Fruit fly (Drosophila melanogaster): Measurements from ENCODE around the gene CG3558.

The CG3558 gene

dm6 chr2L:3006194-3006593 is 13.5 kb downstream of the CG3558 start:
- TF ChIP-seq pan (optimal IDR thresholded peaks at IDR 0.05) (no peak), EcR (GFP tag; optimal IDR thresholded peaks at IDR 0.05) (no peak), psq (optimal IDR thresholded peaks at IDR 0.05) (no peak), usp (GFP tag; optimal IDR thresholded peaks at IDR 0.05) (no peak), Dll (optimal IDR thresholded peaks at IDR 0.05) (no peak), CG8478 (optimal IDR thresholded peaks at IDR 0.05) (no peak)

- no peak for TF ChIP-seq EcR (GFP tag; optimal IDR thresholded peaks at IDR 0.05)
- no peak for TF ChIP-seq psq (optimal IDR thresholded peaks at IDR 0.05)
- TF ChIP-seq usp (GFP tag; optimal IDR thresholded peaks at IDR 0.05): no peak
- no peak for TF ChIP-seq CG8478 (optimal IDR thresholded peaks at IDR 0.05)
- no peak for TF ChIP-seq pan (optimal IDR thresholded peaks at IDR 0.05)
Observed at dm6 chr2L:3006925-3007426, 14.3 kb downstream of the CG3558 start.

dm6 chr2L:3009438-3009837 is 16.8 kb downstream of the CG3558 start:
- TF ChIP-seq Dll (optimal IDR thresholded peaks at IDR 0.05) (no peak), CG8478 (optimal IDR thresholded peaks at IDR 0.05) (no peak), psq (optimal IDR thresholded peaks at IDR 0.05) (no peak), usp (GFP tag; optimal IDR thresholded peaks at IDR 0.05) (no peak), EcR (GFP tag; optimal IDR thresholded peaks at IDR 0.05) (no peak), pan (optimal IDR thresholded peaks at IDR 0.05) (no peak)

- TF ChIP-seq EcR (GFP tag; optimal IDR thresholded peaks at IDR 0.05) (no peak), psq (optimal IDR thresholded peaks at IDR 0.05) (no peak), CG8478 (optimal IDR thresholded peaks at IDR 0.05) (no peak), pan (optimal IDR thresholded peaks at IDR 0.05) (no peak), usp (GFP tag; optimal IDR thresholded peaks at IDR 0.05) (no peak), Dll (optimal IDR thresholded peaks at IDR 0.05) (no peak)
Observed at dm6 chr2L:3011484-3011883, 18.8 kb downstream of the CG3558 start.

dm6 chr2L:3012780-3013179 is 20.1 kb downstream of the CG3558 start:
- no peak for TF ChIP-seq usp (GFP tag; optimal IDR thresholded peaks at IDR 0.05)
- TF ChIP-seq Dll (optimal IDR thresholded peaks at IDR 0.05): no peak
- no peak for TF ChIP-seq CG8478 (optimal IDR thresholded peaks at IDR 0.05)
- TF ChIP-seq EcR (GFP tag; optimal IDR thresholded peaks at IDR 0.05): no peak
- TF ChIP-seq pan (optimal IDR thresholded peaks at IDR 0.05): no peak
- no peak for TF ChIP-seq psq (optimal IDR thresholded peaks at IDR 0.05)

dm6 chr2L:3018212-3018611 is 25.5 kb downstream of the CG3558 start, which contains the start of the genes CG17224 and CG17264:
TSS of gene CG17224 (minus strand) at chr2L:3018308.
TSS of gene CG17264 (plus strand) at chr2L:3018508.
- TF ChIP-seq psq (optimal IDR thresholded peaks at IDR 0.05): no peak
- TF ChIP-seq CG8478 (optimal IDR thresholded peaks at IDR 0.05): no peak
- TF ChIP-seq EcR (GFP tag; optimal IDR thresholded peaks at IDR 0.05): no peak
- TF ChIP-seq Dll (optimal IDR thresholded peaks at IDR 0.05): no peak
- TF ChIP-seq usp (GFP tag; optimal IDR thresholded peaks at IDR 0.05): no peak
- TF ChIP-seq pan (optimal IDR thresholded peaks at IDR 0.05): no peak

dm6 chr2L:3022986-3023385 is 30.3 kb downstream of the CG3558 start, which contains the start of the genes alpha4GT1 and Prp40:
TSS of gene alpha4GT1 (minus strand) at chr2L:3023141.
TSS of gene Prp40 (plus strand) at chr2L:3023226.
- TF ChIP-seq pan (optimal IDR thresholded peaks at IDR 0.05): no peak
- TF ChIP-seq EcR (GFP tag; optimal IDR thresholded peaks at IDR 0.05): no peak
- TF ChIP-seq psq (optimal IDR thresholded peaks at IDR 0.05): no peak
- no peak for TF ChIP-seq CG8478 (optimal IDR thresholded peaks at IDR 0.05)
- TF ChIP-seq Dll (optimal IDR thresholded peaks at IDR 0.05): no peak
- TF ChIP-seq usp (GFP tag; optimal IDR thresholded peaks at IDR 0.05): no peak

dm6 chr2L:3029012-3029411 is 36.3 kb downstream of the CG3558 start, which contains the start of the genes Sf3b2 and CG17219:
TSS of gene Sf3b2 (minus strand) at chr2L:3029168.
TSS of gene CG17219 (plus strand) at chr2L:3029253.
- TF ChIP-seq EcR (GFP tag; optimal IDR thresholded peaks at IDR 0.05): no peak
- no peak for TF ChIP-seq Dll (optimal IDR thresholded peaks at IDR 0.05)
- no peak for TF ChIP-seq usp (GFP tag; optimal IDR thresholded peaks at IDR 0.05)
- TF ChIP-seq pan (optimal IDR thresholded peaks at IDR 0.05): no peak
- no peak for TF ChIP-seq CG8478 (optimal IDR thresholded peaks at IDR 0.05)
- no peak for TF ChIP-seq psq (optimal IDR thresholded peaks at IDR 0.05)

dm6 chr2L:3030350-3030749 is 37.7 kb downstream of the CG3558 start, which contains the start of gene GABPI:
TSS of gene GABPI (plus strand) at chr2L:3030539.
- no peak for TF ChIP-seq usp (GFP tag; optimal IDR thresholded peaks at IDR 0.05)
- no peak for TF ChIP-seq psq (optimal IDR thresholded peaks at IDR 0.05)
- TF ChIP-seq CG8478 (optimal IDR thresholded peaks at IDR 0.05): no peak

- TF ChIP-seq CG8478 (optimal IDR thresholded peaks at IDR 0.05) (no peak), usp (GFP tag; optimal IDR thresholded peaks at IDR 0.05) (no peak), EcR (GFP tag; optimal IDR thresholded peaks at IDR 0.05) (no peak), pan (optimal IDR thresholded peaks at IDR 0.05) (no peak), psq (optimal IDR thresholded peaks at IDR 0.05) (no peak), Dll (optimal IDR thresholded peaks at IDR 0.05) (no peak)
Observed at dm6 chr2L:3034969-3035368, 42.3 kb downstream of the CG3558 start, which contains the start of gene CG17258. TSS of gene CG17258 (minus strand) at chr2L:3035348.

dm6 chr2L:3037153-3037579 is 44.5 kb downstream of the CG3558 start, which contains the start of the genes CG17260 and SerRS:
TSS of gene CG17260 (plus strand) at chr2L:3037230.
TSS of gene SerRS (minus strand) at chr2L:3037403.
- TF ChIP-seq psq (optimal IDR thresholded peaks at IDR 0.05): no peak
- TF ChIP-seq Dll (optimal IDR thresholded peaks at IDR 0.05): no peak
- TF ChIP-seq EcR (GFP tag; optimal IDR thresholded peaks at IDR 0.05): no peak
- no peak for TF ChIP-seq CG8478 (optimal IDR thresholded peaks at IDR 0.05)
- no peak for TF ChIP-seq pan (optimal IDR thresholded peaks at IDR 0.05)
- no peak for TF ChIP-seq usp (GFP tag; optimal IDR thresholded peaks at IDR 0.05)

dm6 chr2L:3039774-3040173 is 47.1 kb downstream of the CG3558 start, which contains the start of the genes cnir and CG17221:
TSS of gene cnir (minus strand) at chr2L:3039812.
TSS of gene CG17221 (plus strand) at chr2L:3039976.
- TF ChIP-seq usp (GFP tag; optimal IDR thresholded peaks at IDR 0.05) (no peak), psq (optimal IDR thresholded peaks at IDR 0.05) (no peak), CG8478 (optimal IDR thresholded peaks at IDR 0.05) (no peak), Dll (optimal IDR thresholded peaks at IDR 0.05) (no peak), pan (optimal IDR thresholded peaks at IDR 0.05) (no peak), EcR (GFP tag; optimal IDR thresholded peaks at IDR 0.05) (no peak)

Measured in whole organism.